Worm (Caenorhabditis elegans): ENCODE data around the gene F53H2.3.
A peak's percentile ranks its signal among the peaks of the same experiment; 100 is the strongest.

The F53H2.3 gene

ce11 chrV:20424229-20425182 lies 12.9 kb upstream of the F53H2.3 start (continued):
- TF ChIP-seq nhr-25 (tag; optimal IDR thresholded peaks at IDR 0.05): peak; percentile 66
- peak; percentile 48 for TF ChIP-seq lin-13 (GFP tag; optimal IDR thresholded peaks at IDR 0.05)
- TF ChIP-seq egl-27 (tag; optimal IDR thresholded peaks at IDR 0.05): peak; percentile 49
- TF ChIP-seq lin-39 (tag; optimal IDR thresholded peaks at IDR 0.05): no peak
- no peak for TF ChIP-seq mab-5 (tag; optimal IDR thresholded peaks at IDR 0.05)
- peak; percentile 19 for TF ChIP-seq snpc-4 (tag; optimal IDR thresholded peaks at IDR 0.05)

- TF ChIP-seq ztf-1 (GFP tag; conservative IDR thresholded peaks at IDR 0.05): no peak
- TF ChIP-seq zag-1 (tag; optimal IDR thresholded peaks at IDR 0.05): no peak
- TF ChIP-seq egl-27 (tag; optimal IDR thresholded peaks at IDR 0.05): no peak
- no peak for TF ChIP-seq skn-1 (tag; optimal IDR thresholded peaks at IDR 0.05)
- no peak for TF ChIP-seq unc-55 (GFP tag; optimal IDR thresholded peaks at IDR 0.05)
- TF ChIP-seq snpc-4 (tag; optimal IDR thresholded peaks at IDR 0.05): no peak
- TF ChIP-seq ceh-82 (tag; optimal IDR thresholded peaks at IDR 0.05): no peak
- no peak for TF ChIP-seq lin-39 (tag; optimal IDR thresholded peaks at IDR 0.05)
- TF ChIP-seq nhr-10 (tag; optimal IDR thresholded peaks at IDR 0.05): no peak
- no peak for TF ChIP-seq nhr-129 (tag; optimal IDR thresholded peaks at IDR 0.05)
- no peak for TF ChIP-seq unc-62 (GFP tag; optimal IDR thresholded peaks at IDR 0.05)
- no peak for TF ChIP-seq unc-39 (tag; optimal IDR thresholded peaks at IDR 0.05)
- TF ChIP-seq ztf-11 (tag; optimal IDR thresholded peaks at IDR 0.05): no peak
- TF ChIP-seq sma-9 (GFP tag; optimal IDR thresholded peaks at IDR 0.05): peak; percentile 82
- TF ChIP-seq sma-9 (tag; optimal IDR thresholded peaks at IDR 0.05): no peak
- TF ChIP-seq nhr-77 (tag; optimal IDR thresholded peaks at IDR 0.05): no peak
- TF ChIP-seq elt-1 (tag; optimal IDR thresholded peaks at IDR 0.05): no peak
- no peak for TF ChIP-seq nhr-237 (tag; optimal IDR thresholded peaks at IDR 0.05)
- TF ChIP-seq nhr-23 (tag; optimal IDR thresholded peaks at IDR 0.05): no peak
- TF ChIP-seq sem-4 (tag; optimal IDR thresholded peaks at IDR 0.05): no peak
- no peak for TF ChIP-seq ceh-16 (tag; optimal IDR thresholded peaks at IDR 0.05)
- TF ChIP-seq Y55F3AM.14 (GFP tag; optimal IDR thresholded peaks at IDR 0.05): no peak
- no peak for TF ChIP-seq sma-3 (GFP tag; optimal IDR thresholded peaks at IDR 0.05)
- TF ChIP-seq nhr-21 (tag; optimal IDR thresholded peaks at IDR 0.05): peak; percentile 4
- peak in 1 of 2 experiments; percentile 15 for TF ChIP-seq lsy-2 (tag; optimal IDR thresholded peaks at IDR 0.05)
- TF ChIP-seq aly-2 (tag; optimal IDR thresholded peaks at IDR 0.05): no peak
- no peak for TF ChIP-seq gmeb-1 (tag; optimal IDR thresholded peaks at IDR 0.05)
- TF ChIP-seq lin-13 (GFP tag; optimal IDR thresholded peaks at IDR 0.05): no peak
- no peak for TF ChIP-seq blmp-1 (tag; optimal IDR thresholded peaks at IDR 0.05; ENCODE audit: insufficient read depth)
- no peak for TF ChIP-seq mab-5 (tag; optimal IDR thresholded peaks at IDR 0.05)
- peak; percentile 71 for TF ChIP-seq fos-1 (tag; optimal IDR thresholded peaks at IDR 0.05)
- no peak for TF ChIP-seq ztf-4 (tag; optimal IDR thresholded peaks at IDR 0.05)
- TF ChIP-seq F13H6.1 (tag; optimal IDR thresholded peaks at IDR 0.05): peak; percentile 8
- no peak for TF ChIP-seq crh-2 (tag; optimal IDR thresholded peaks at IDR 0.05)
- no peak for TF ChIP-seq ama-1 (optimal IDR thresholded peaks at IDR 0.05)
- no peak for TF ChIP-seq alr-1 (tag; optimal IDR thresholded peaks at IDR 0.05)
- no peak for TF ChIP-seq elt-3 (tag; optimal IDR thresholded peaks at IDR 0.05)
- no peak for TF ChIP-seq C34F6.9 (tag; optimal IDR thresholded peaks at IDR 0.05)
These were observed 11.9 kb upstream of the F53H2.3 start for ce11 chrV:20423428-20423827.

DNA sequence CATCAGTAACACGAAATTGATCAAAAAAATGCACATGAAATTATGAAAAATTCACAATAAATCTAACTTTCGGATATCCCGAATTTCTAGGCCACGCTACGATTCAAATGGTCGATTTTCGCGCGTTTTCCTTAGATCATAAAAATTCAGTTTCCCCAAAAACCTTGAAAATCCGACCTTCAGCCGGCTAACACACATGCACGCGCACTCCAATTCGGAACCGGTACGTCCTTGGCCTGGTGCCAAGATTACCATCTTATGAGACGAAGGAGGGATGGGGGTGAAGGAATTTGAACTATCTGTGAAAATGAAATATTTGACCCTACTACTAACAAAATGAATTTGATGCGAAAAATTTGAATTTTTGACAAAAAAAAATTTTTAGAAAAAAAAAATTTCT lies 11.2 kb upstream of the F53H2.3 start:
- peak; percentile 70 for TF ChIP-seq sma-9 (GFP tag; optimal IDR thresholded peaks at IDR 0.05)
- no peak for TF ChIP-seq sma-9 (tag; optimal IDR thresholded peaks at IDR 0.05)
- peak; percentile 36 for TF ChIP-seq ceh-16 (tag; optimal IDR thresholded peaks at IDR 0.05)
- TF ChIP-seq unc-62 (GFP tag; optimal IDR thresholded peaks at IDR 0.05): no peak
- no peak for TF ChIP-seq Y55F3AM.14 (GFP tag; optimal IDR thresholded peaks at IDR 0.05)
- peak; percentile 81 for TF ChIP-seq nhr-25 (tag; optimal IDR thresholded peaks at IDR 0.05)
- no peak for TF ChIP-seq ceh-82 (tag; optimal IDR thresholded peaks at IDR 0.05)
- TF ChIP-seq peb-1 (tag; optimal IDR thresholded peaks at IDR 0.05): no peak

All from whole organism, L2 larva.